Fruit fly (Drosophila melanogaster): ENCODE results near the gene Sirup.

Gene Sirup

DNA sequence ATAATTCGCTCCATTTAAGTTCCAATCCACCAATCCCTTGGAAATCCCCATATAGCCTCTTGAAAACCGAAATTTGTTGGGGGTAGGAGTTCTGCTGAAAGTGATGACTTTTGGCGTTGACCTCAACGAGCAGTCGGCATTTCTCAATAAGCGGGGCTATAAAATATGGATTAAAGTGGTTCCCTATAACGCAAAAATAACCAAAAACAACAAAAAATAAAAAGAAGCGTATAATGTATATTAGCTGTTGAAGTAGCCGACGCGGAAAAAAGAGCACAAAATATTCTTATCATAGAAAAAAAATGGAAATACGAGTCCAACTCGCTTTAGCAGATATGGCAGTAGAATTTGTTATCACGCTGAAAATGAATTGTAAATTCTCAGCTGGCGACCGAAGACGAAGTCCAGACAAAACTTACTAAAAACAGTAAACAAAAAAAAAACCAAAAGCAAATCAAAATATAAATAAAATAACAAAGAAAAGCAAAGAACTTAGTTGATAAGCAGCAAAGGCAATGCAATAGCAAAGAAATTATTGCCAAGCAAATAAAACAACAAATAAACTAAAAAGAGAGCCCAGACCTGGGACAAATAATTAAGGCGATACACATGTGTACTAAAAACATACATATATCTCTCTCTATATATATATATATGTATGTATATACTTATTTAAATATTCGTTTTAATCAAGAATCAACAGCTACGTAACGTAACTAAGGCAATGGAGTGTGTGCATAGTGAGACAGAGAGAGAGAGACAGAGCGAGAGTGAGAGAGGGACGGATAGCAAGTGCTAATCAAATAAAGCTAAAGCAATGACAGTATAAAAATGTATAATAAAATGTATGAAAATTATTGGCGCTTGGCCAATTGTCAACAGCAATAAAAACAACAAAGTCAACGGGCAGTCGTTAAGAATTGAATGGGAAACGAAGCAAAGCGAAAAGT is 37.8 kb upstream of the Sirup start (continued):
- TF ChIP-seq CG3919 (GFP tag; optimal IDR thresholded peaks at IDR 0.05): no peak
- TF ChIP-seq CG32006 (GFP tag; optimal IDR thresholded peaks at IDR 0.05): peak; percentile 26
- TF ChIP-seq lz (GFP tag; optimal IDR thresholded peaks at IDR 0.05): no peak

DNA sequence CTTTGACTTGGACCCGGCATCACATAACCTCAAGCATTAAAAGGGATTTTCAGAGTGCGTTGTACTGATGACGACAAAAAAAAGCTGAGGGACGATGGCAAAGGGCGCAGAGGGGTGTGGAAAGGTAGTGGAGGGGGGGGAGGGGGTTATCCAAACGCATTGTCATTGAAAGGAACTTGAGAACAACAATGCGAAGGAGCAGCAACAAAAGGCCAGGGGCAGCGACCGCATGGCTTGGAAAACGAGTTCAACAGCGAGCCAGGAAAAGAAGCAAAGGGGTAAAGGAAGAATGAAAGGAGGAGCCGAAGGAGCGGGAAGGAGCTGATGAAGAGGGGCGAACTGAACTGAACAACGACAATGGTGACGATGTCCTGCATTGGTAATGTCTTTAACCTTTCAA is 36.4 kb upstream of the Sirup start:
- TF ChIP-seq CG6163 (GFP tag; IDR thresholded peaks at IDR 0.05) (0 out of 3 replicates have a peak, but pooled peaks have one; percentile 19), dac (GFP tag; optimal IDR thresholded peaks at IDR 0.05) (no peak), CG6854 (GFP tag; optimal IDR thresholded peaks at IDR 0.05) (peak; percentile 12), ss (GFP tag; optimal IDR thresholded peaks at IDR 0.05) (peak; percentile 8 to 16), CG6808 (GFP tag; optimal IDR thresholded peaks at IDR 0.05) (peak; percentile 12), dsx (GFP tag; optimal IDR thresholded peaks at IDR 0.05; ENCODE audit: poor library complexity, severe bottlenecking) (peak; percentile 65)

DNA sequence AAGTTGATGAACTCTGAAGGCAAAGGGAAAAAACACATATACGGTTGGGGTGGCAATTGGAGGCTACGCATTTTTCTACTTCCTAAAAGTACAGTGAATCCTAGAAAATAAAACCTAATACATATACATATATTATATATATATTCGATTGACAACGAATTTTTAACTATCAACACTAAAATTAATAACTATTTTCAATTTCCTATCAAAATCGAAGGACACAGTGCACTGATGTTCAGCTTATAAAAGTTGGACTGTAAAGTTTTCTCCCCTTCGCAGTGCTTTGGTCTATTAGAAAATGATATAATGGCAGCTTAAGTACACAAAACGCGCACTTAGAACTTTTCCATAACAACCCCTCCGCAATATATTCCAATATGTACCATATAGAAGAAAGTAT is 35.8 kb upstream of the Sirup start:
- TF ChIP-seq Gug (GFP tag; IDR thresholded peaks at IDR 0.05) (no peak), lz (GFP tag; optimal IDR thresholded peaks at IDR 0.05) (no peak), Hr38 (GFP tag; optimal IDR thresholded peaks at IDR 0.05) (no peak), fkh (GFP tag; optimal IDR thresholded peaks at IDR 0.05) (no peak), pdm3 (GFP tag; optimal IDR thresholded peaks at IDR 0.05) (no peak), CG15336 (GFP tag; IDR thresholded peaks at IDR 0.05) (no peak), CG9139 (GFP tag; optimal IDR thresholded peaks at IDR 0.05) (no peak), achi (GFP tag; optimal IDR thresholded peaks at IDR 0.05) (no peak), Sox102F (GFP tag; optimal IDR thresholded peaks at IDR 0.05) (no peak), CG7368 (GFP tag; optimal IDR thresholded peaks at IDR 0.05) (no peak), Ets96B (tag; optimal IDR thresholded peaks at IDR 0.05) (no peak), CG3032 (tag; optimal IDR thresholded peaks at IDR 0.05) (no peak), net (GFP tag; optimal IDR thresholded peaks at IDR 0.05) (no peak)

DNA sequence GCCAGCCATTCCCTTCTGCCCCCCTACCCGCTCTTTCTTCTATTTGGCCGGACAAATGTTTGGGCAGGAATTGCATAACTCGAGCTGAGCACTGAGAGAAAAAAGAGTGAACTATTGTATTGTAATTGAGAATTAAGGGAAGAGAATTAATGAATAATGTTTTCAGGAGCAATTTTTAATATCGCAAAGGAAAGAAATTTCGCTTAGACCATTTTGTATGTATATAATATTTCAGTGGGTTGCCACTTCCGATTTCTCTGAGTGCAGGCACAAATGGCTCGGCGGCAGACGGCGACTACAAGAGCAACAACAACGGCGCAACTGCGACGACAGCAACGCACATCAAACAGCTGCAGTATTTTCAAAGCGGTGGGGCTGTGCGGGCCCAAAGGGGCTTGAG is 34.1 kb upstream of the Sirup start:
- TF ChIP-seq CG3032 (tag; optimal IDR thresholded peaks at IDR 0.05): peak; percentile 46
- peak; percentile 87 for TF ChIP-seq pdm3 (GFP tag; optimal IDR thresholded peaks at IDR 0.05)
- TF ChIP-seq acj6 (GFP tag; optimal IDR thresholded peaks at IDR 0.05): peak; percentile 75
- TF ChIP-seq Gug (GFP tag; IDR thresholded peaks at IDR 0.05): peak; percentile 85
- TF ChIP-seq Ets21C (GFP tag; optimal IDR thresholded peaks at IDR 0.05): peak; percentile 49
- peak; percentile 96 for TF ChIP-seq eg (GFP tag; IDR thresholded peaks at IDR 0.05)
- peak; percentile 66 for TF ChIP-seq Sox102F (GFP tag; optimal IDR thresholded peaks at IDR 0.05)
- TF ChIP-seq CG6163 (GFP tag; IDR thresholded peaks at IDR 0.05): peak; percentile 91
- peak; percentile 67 for TF ChIP-seq CG34406 (GFP tag; optimal IDR thresholded peaks at IDR 0.05)
- TF ChIP-seq fd85E (GFP tag; optimal IDR thresholded peaks at IDR 0.05): no peak
- TF ChIP-seq CG10669 (GFP tag; optimal IDR thresholded peaks at IDR 0.05): peak; percentile 52
- TF ChIP-seq Eip78C (GFP tag): peak; percentile 92
- TF ChIP-seq CG9139 (GFP tag; optimal IDR thresholded peaks at IDR 0.05): peak; percentile 28
- no peak for TF ChIP-seq Hr38 (GFP tag; optimal IDR thresholded peaks at IDR 0.05)
- peak; percentile 86 for TF ChIP-seq CG11294 (GFP tag; IDR thresholded peaks at IDR 0.05)
- peak; percentile 94 for TF ChIP-seq CG15336 (GFP tag; IDR thresholded peaks at IDR 0.05)
- no peak for TF ChIP-seq Eip93F (GFP tag; optimal IDR thresholded peaks at IDR 0.05)
- peak; percentile 53 for TF ChIP-seq CG11902 (GFP tag; optimal IDR thresholded peaks at IDR 0.05)
- peak; percentile 52 for TF ChIP-seq Sox15 (GFP tag; optimal IDR thresholded peaks at IDR 0.05)
- TF ChIP-seq Sox14 (GFP tag; optimal IDR thresholded peaks at IDR 0.05): peak; percentile 70
- TF ChIP-seq fd59A (GFP tag; optimal IDR thresholded peaks at IDR 0.05): peak; percentile 52
- TF ChIP-seq CG6276 (GFP tag; optimal IDR thresholded peaks at IDR 0.05): peak; percentile 79
- TF ChIP-seq topi (GFP tag; optimal IDR thresholded peaks at IDR 0.05): peak; percentile 50
- TF ChIP-seq CG6808 (GFP tag; optimal IDR thresholded peaks at IDR 0.05): peak; percentile 46
- peak; percentile 68 for TF ChIP-seq lz (GFP tag; optimal IDR thresholded peaks at IDR 0.05)
- peak; percentile 73 for TF ChIP-seq svp (GFP tag)
- TF ChIP-seq Ets96B (tag; optimal IDR thresholded peaks at IDR 0.05): peak; percentile 68
- peak; percentile 90 for TF ChIP-seq Hr4 (GFP tag; optimal IDR thresholded peaks at IDR 0.05)
- TF ChIP-seq Smox (GFP tag; optimal IDR thresholded peaks at IDR 0.05): peak; percentile 65
- TF ChIP-seq vri (GFP tag; optimal IDR thresholded peaks at IDR 0.05): peak; percentile 83
- TF ChIP-seq cyc (GFP tag; optimal IDR thresholded peaks at IDR 0.05): peak; percentile 51
- peak; percentile 82 for TF ChIP-seq net (GFP tag; optimal IDR thresholded peaks at IDR 0.05)
- TF ChIP-seq CG31627 (GFP tag; optimal IDR thresholded peaks at IDR 0.05): peak; percentile 76
- TF ChIP-seq esn (GFP tag; optimal IDR thresholded peaks at IDR 0.05): peak; percentile 75
